Worm (Caenorhabditis elegans): ENCODE data around the gene mip-1.
"Not testable (repeated sequence)": the region's sequence is repeated elsewhere in the genome, so short reads cannot be mapped to it uniquely, and the experiment has no call there.

mip-1 gene

ce11 chrIII:4766842-4767241 lies 26.0 kb upstream of the mip-1 start:
- TF ChIP-seq pha-4 (tag; optimal IDR thresholded peaks at IDR 0.05) (no peak), mep-1 (tag; optimal IDR thresholded peaks at IDR 0.05) (no peak), mab-5 (tag; optimal IDR thresholded peaks at IDR 0.05) (no peak), sem-2 (GFP tag; optimal IDR thresholded peaks at IDR 0.05) (no peak), nhr-12 (tag; optimal IDR thresholded peaks at IDR 0.05) (no peak), nhr-2 (tag; optimal IDR thresholded peaks at IDR 0.05) (no peak), ceh-43 (GFP tag; optimal IDR thresholded peaks at IDR 0.05) (no peak), drap-1 (GFP tag; optimal IDR thresholded peaks at IDR 0.05) (no peak), snpc-4 (tag; optimal IDR thresholded peaks at IDR 0.05) (no peak), ztf-11 (tag; optimal IDR thresholded peaks at IDR 0.05) (no peak), nhr-28 (tag; optimal IDR thresholded peaks at IDR 0.05) (no peak)

ce11 chrIII:4767869-4768645 lies 24.8 kb upstream of the mip-1 start:
- peak; percentile 69 for TF ChIP-seq blmp-1 (tag; optimal IDR thresholded peaks at IDR 0.05)
- TF ChIP-seq nhr-237 (tag; optimal IDR thresholded peaks at IDR 0.05) = no peak

DNA sequence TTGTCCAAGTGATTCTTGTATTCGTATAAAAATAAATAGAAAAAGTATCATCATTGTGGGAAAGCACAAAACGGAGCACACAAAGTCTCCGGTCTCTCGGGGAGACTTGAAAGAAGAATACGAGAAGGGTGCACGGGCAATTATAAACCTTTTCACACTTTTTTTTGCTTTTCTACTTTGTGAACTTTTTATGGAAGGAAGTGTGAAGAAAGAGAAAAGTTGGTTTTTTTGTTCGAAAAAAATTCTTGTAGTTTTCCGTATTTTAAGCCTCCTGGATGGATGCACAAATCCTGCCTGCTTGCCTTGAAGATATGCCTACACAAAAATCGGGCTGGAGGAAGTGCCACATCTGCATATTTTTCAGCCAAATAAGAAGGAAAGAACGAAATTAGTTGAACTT lies 14.9 kb upstream of the mip-1 start, which contains the start of gene B0393.7:
B0393.7 (minus strand) TSS at position 101 of the 400 bp plus-strand sequence.
- TF ChIP-seq elt-1 (tag; optimal IDR thresholded peaks at IDR 0.05; ENCODE audit: borderline replicate concordance, insufficient read depth) (no peak), zip-8 (tag; optimal IDR thresholded peaks at IDR 0.05) (no peak), ceh-39 (tag; optimal IDR thresholded peaks at IDR 0.05) (no peak), nhr-2 (tag; optimal IDR thresholded peaks at IDR 0.05) (no peak), hlh-1 (tag; optimal IDR thresholded peaks at IDR 0.05) (no peak), bed-3 (GFP tag; optimal IDR thresholded peaks at IDR 0.05) (no peak), flh-1 (GFP tag; optimal IDR thresholded peaks at IDR 0.05) (no peak), mls-2 (tag; optimal IDR thresholded peaks at IDR 0.05) (no peak), ham-2 (GFP tag; optimal IDR thresholded peaks at IDR 0.05) (no peak), lsy-2 (tag; optimal IDR thresholded peaks at IDR 0.05) (no peak), lin-32 (GFP tag; optimal IDR thresholded peaks at IDR 0.05) (no peak), nhr-12 (tag; optimal IDR thresholded peaks at IDR 0.05) (no peak), M03D4.4 (tag; optimal IDR thresholded peaks at IDR 0.05) (no peak)

DNA sequence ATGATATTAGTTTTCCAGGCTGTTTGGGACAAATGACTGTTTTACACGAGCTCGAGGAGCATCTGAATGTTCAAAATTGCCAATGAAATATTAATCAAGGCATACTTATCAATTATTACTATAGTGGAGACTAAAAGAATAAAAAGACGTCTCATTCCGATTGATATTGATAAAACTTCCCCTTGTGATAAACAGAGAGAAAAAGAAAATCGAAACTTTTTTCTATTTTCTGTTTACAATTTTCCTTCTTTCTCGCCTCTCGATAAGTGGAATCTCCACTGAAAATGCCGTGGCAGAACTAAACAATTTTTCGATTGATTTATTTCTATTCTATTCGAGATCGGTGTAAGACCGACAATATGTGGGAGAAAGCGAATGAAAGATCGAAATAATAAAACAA lies 13.0 kb upstream of the mip-1 start, which contains the start of gene B0393.9:
B0393.9 (minus strand) TSS at position 303 of the 400 bp plus-strand sequence.
- TF ChIP-seq elt-3 (tag; optimal IDR thresholded peaks at IDR 0.05) (no peak), ceh-39 (tag; optimal IDR thresholded peaks at IDR 0.05) (no peak), bed-3 (GFP tag; optimal IDR thresholded peaks at IDR 0.05) (no peak), pha-4 (tag; optimal IDR thresholded peaks at IDR 0.05) (no peak), nhr-28 (tag; optimal IDR thresholded peaks at IDR 0.05) (no peak), nhr-237 (tag; optimal IDR thresholded peaks at IDR 0.05) (no peak), lin-32 (GFP tag; optimal IDR thresholded peaks at IDR 0.05) (no peak)

DNA sequence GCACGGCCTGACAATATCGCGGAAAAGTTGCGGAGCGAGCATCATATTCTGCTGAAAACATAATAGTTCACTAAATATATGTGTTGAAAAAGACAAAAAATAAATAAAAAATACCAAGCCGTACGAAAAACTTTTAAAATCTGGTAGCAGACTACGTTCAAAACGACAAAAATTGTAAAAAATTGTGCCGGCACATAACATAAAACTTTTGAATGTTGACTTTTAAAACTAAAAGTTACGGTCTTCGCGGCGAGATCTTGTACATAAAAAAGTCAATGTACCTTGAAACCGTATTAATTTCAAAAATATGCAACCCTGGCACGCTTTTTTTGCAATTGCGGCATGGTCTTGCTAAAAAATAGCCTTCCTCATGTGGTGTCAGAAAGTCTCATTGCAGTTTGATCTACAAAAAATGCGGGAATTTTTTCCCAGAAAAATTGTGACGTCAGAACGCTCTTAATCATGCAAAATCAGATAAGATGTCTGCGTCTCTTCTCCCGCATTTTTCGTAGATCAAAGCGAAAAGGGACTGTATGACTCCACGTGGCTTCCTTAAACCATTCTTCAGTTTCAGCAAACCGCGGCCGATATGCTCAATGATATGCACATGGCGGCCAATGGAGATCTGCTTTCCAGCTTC lies 10.8 kb upstream of the mip-1 start, which contains the start of the genes gex-5 and C38D4.10:
gex-5 (minus strand) TSS at position 51 of the 640 bp plus-strand sequence.
C38D4.10 (plus strand) TSS at position 590 of the 640 bp plus-strand sequence.
- not testable (repeated sequence) for TF ChIP-seq bed-3 (GFP tag; optimal IDR thresholded peaks at IDR 0.05); lin-32 (GFP tag; optimal IDR thresholded peaks at IDR 0.05); pha-4 (tag; optimal IDR thresholded peaks at IDR 0.05)

ce11 chrIII:4785131-4785530 lies 7.8 kb upstream of the mip-1 start, which contains the start of gene enu-3.2:
Gene enu-3.2 (minus strand): TSS chrIII:4785235.
- not testable (repeated sequence) for TF ChIP-seq nhr-12 (tag; optimal IDR thresholded peaks at IDR 0.05); flh-1 (GFP tag; optimal IDR thresholded peaks at IDR 0.05); ham-2 (GFP tag; optimal IDR thresholded peaks at IDR 0.05)

DNA sequence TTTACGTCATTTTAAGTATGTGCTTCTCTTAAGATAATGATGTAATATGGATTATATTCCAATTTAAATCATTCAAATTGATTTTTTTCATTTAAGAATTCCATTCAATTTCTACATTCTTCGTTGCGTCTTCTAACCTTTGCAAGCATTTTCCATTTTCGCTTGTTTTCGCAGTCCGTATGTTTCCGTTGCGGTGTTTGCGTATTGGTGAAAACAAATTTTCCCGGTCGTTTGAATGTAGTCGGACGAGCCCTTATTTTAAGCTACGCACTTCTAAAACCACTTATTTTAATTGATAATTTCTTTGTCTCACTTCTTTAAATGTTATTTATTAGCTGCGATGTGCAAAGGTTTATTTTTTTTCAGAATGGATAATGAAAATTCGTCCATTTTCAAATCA lies 7.2 kb upstream of the mip-1 start, which contains the start of gene mel-28:
mel-28 (plus strand) TSS at position 367 of the 400 bp plus-strand sequence.
- TF ChIP-seq pha-4 (tag; optimal IDR thresholded peaks at IDR 0.05) (no peak), nhr-237 (tag; optimal IDR thresholded peaks at IDR 0.05) (no peak), zip-8 (tag; optimal IDR thresholded peaks at IDR 0.05) (no peak), ceh-39 (tag; optimal IDR thresholded peaks at IDR 0.05) (no peak), elt-1 (tag; optimal IDR thresholded peaks at IDR 0.05; ENCODE audit: borderline replicate concordance, insufficient read depth) (no peak)

Data from whole organism, mixed stage, embryonic.